Fruit fly (Drosophila melanogaster): ENCODE data around the gene CG33158.

CG33158 gene

dm6 chr3L:16385880-16386584, 33.4 kb upstream of the CG33158 start, which contains the start of the genes Agpat3 and RAF2 (continued):
- TF ChIP-seq Sox15 (GFP tag; optimal IDR thresholded peaks at IDR 0.05) (peak; percentile 54), svp (GFP tag) (no peak), fd59A (GFP tag; optimal IDR thresholded peaks at IDR 0.05) (no peak), CG8119 (GFP tag; IDR thresholded peaks at IDR 0.05) (0 out of 3 replicates have a peak, but pooled peaks have one; percentile 29), dac (GFP tag; optimal IDR thresholded peaks at IDR 0.05) (no peak), Lpt (GFP tag; optimal IDR thresholded peaks at IDR 0.05) (no peak), fkh (GFP tag; optimal IDR thresholded peaks at IDR 0.05) (no peak), Eip93F (GFP tag; optimal IDR thresholded peaks at IDR 0.05) (no peak), achi (GFP tag; optimal IDR thresholded peaks at IDR 0.05) (peak; percentile 82), Gug (GFP tag; IDR thresholded peaks at IDR 0.05) (no peak; the same call in 1 of the 2 replicates), CG8632 (GFP tag; optimal IDR thresholded peaks at IDR 0.05) (no peak), cyc (GFP tag; optimal IDR thresholded peaks at IDR 0.05) (peak; percentile 61), Hr38 (GFP tag; optimal IDR thresholded peaks at IDR 0.05) (no peak), CG31627 (GFP tag; optimal IDR thresholded peaks at IDR 0.05) (peak; percentile 67), dsx (GFP tag; optimal IDR thresholded peaks at IDR 0.05; ENCODE audit: poor library complexity, severe bottlenecking) (no peak), CG11762 (GFP tag; optimal IDR thresholded peaks at IDR 0.05; ENCODE audit: insufficient read depth) (no peak), OdsH (GFP tag; optimal IDR thresholded peaks at IDR 0.05) (peak; percentile 58), eg (GFP tag; IDR thresholded peaks at IDR 0.05) (peak; percentile 59; the same call in 1 of the 3 replicates), CG16779 (tag; optimal IDR thresholded peaks at IDR 0.05) (no peak)

- TF ChIP-seq fkh (GFP tag; optimal IDR thresholded peaks at IDR 0.05) (no peak), Eip78C (GFP tag) (peak; percentile 37), svp (GFP tag) (peak; percentile 33), CG31627 (GFP tag; optimal IDR thresholded peaks at IDR 0.05) (no peak)
Observed at dm6 chr3L:16390793-16391192, 28.6 kb upstream of the CG33158 start.

- no peak for TF ChIP-seq fd59A (GFP tag; optimal IDR thresholded peaks at IDR 0.05)
- no peak for TF ChIP-seq CG3919 (GFP tag; optimal IDR thresholded peaks at IDR 0.05)
- TF ChIP-seq svp (GFP tag): no peak
- no peak for TF ChIP-seq CG6163 (GFP tag; IDR thresholded peaks at IDR 0.05)
- no peak for TF ChIP-seq CG16779 (tag; optimal IDR thresholded peaks at IDR 0.05)
- TF ChIP-seq spab (GFP tag; optimal IDR thresholded peaks at IDR 0.05): no peak
- no peak for TF ChIP-seq topi (GFP tag; optimal IDR thresholded peaks at IDR 0.05)
- TF ChIP-seq CG8119 (GFP tag; IDR thresholded peaks at IDR 0.05): no peak
- no peak for TF ChIP-seq Gug (GFP tag; IDR thresholded peaks at IDR 0.05)
- no peak for TF ChIP-seq fd85E (GFP tag; optimal IDR thresholded peaks at IDR 0.05)
- TF ChIP-seq cyc (GFP tag; optimal IDR thresholded peaks at IDR 0.05): no peak
- TF ChIP-seq Ets96B (tag; optimal IDR thresholded peaks at IDR 0.05): no peak
- TF ChIP-seq Hr4 (GFP tag; optimal IDR thresholded peaks at IDR 0.05): no peak
- TF ChIP-seq Met (GFP tag; optimal IDR thresholded peaks at IDR 0.05): no peak
- no peak for TF ChIP-seq CG15336 (GFP tag; IDR thresholded peaks at IDR 0.05)
- TF ChIP-seq CG7368 (GFP tag; optimal IDR thresholded peaks at IDR 0.05): no peak
- TF ChIP-seq CG11902 (GFP tag; optimal IDR thresholded peaks at IDR 0.05): no peak
- TF ChIP-seq Eip93F (GFP tag; optimal IDR thresholded peaks at IDR 0.05): no peak
Observed at dm6 chr3L:16391257-16391656, 28.1 kb upstream of the CG33158 start.

dm6 chr3L:16392203-16392800, 27.1 kb upstream of the CG33158 start:
- no peak for TF ChIP-seq eg (GFP tag; IDR thresholded peaks at IDR 0.05)
- no peak for TF ChIP-seq CG9139 (GFP tag; optimal IDR thresholded peaks at IDR 0.05)
- TF ChIP-seq Hr39 (GFP tag; optimal IDR thresholded peaks at IDR 0.05): no peak
- TF ChIP-seq Sox15 (GFP tag; optimal IDR thresholded peaks at IDR 0.05): no peak
- no peak for TF ChIP-seq CG11294 (GFP tag; IDR thresholded peaks at IDR 0.05)
- no peak for TF ChIP-seq dac (GFP tag; optimal IDR thresholded peaks at IDR 0.05)
- TF ChIP-seq Sox102F (GFP tag; optimal IDR thresholded peaks at IDR 0.05): no peak
- TF ChIP-seq fkh (GFP tag; optimal IDR thresholded peaks at IDR 0.05): no peak
- TF ChIP-seq CG4318 (GFP tag; optimal IDR thresholded peaks at IDR 0.05): no peak
- no peak for TF ChIP-seq Gug (GFP tag; IDR thresholded peaks at IDR 0.05)
- TF ChIP-seq CG6163 (GFP tag; IDR thresholded peaks at IDR 0.05): no peak
- no peak for TF ChIP-seq esn (GFP tag; optimal IDR thresholded peaks at IDR 0.05)
